Fruit fly (Drosophila melanogaster) whole organism, larva: ENCODE results near the gene slam.

Experiments used
- noc ChIP-seq: fragments of 200-800 bp; sonication (Bioruptor generic); optimal IDR thresholded peaks from 3 replicates; lab custom pipeline; 2019; ENCODE audit warnings: missing biosample characterization, mild to moderate bottlenecking, missing genetic modification characterization, moderate library complexity

slam gene

dm6 chr2L:6354656-6355055 lies 17.5 kb upstream of the slam start, which contains the start of gene ppk14:
Gene ppk14, plus strand, starts transcription at chr2L:6354956.
- TF ChIP-seq noc = no peak

- TF ChIP-seq noc = no peak
Observed at dm6 chr2L:6356134-6356533, 16.1 kb upstream of the slam start.

- TF ChIP-seq noc = no peak
Observed at dm6 chr2L:6356686-6357362, 15.4 kb upstream of the slam start.

dm6 chr2L:6358218-6358617 lies 14.0 kb upstream of the slam start, which contains the start of gene CG9500:
Gene CG9500, minus strand, starts transcription at chr2L:6358318.
- no peak for TF ChIP-seq noc

- TF ChIP-seq noc = no peak
Observed at dm6 chr2L:6360059-6360458, 12.1 kb upstream of the slam start.

dm6 chr2L:6366924-6367323 lies 5.3 kb upstream of the slam start:
- TF ChIP-seq noc = no peak

- TF ChIP-seq noc = peak; percentile 82
Observed at dm6 chr2L:6367478-6367932, 4.7 kb upstream of the slam start, which contains the start of gene Nepl4. Gene Nepl4, plus strand, starts transcription at chr2L:6367882.

dm6 chr2L:6369286-6369685 lies 2.9 kb upstream of the slam start:
- no peak for TF ChIP-seq noc

dm6 chr2L:6371025-6371641 lies 1.1 kb upstream of the slam start:
- no peak for TF ChIP-seq noc

- no peak for TF ChIP-seq noc
Observed at dm6 chr2L:6373141-6373540, 953 bp downstream of the slam start.

dm6 chr2L:6379197-6379596 lies 7.0 kb downstream of the slam start:
- TF ChIP-seq noc = no peak

- TF ChIP-seq noc = no peak
Observed at dm6 chr2L:6380966-6381365, 8.8 kb downstream of the slam start, which contains the start of gene Nepl5. Gene Nepl5, plus strand, starts transcription at chr2L:6381266.

- no peak for TF ChIP-seq noc
Observed at dm6 chr2L:6385409-6385808, 13.2 kb downstream of the slam start, which contains the start of gene Nepl6. Gene Nepl6, minus strand, starts transcription at chr2L:6385512.

- no peak for TF ChIP-seq noc
Observed at dm6 chr2L:6387068-6387467, 14.9 kb downstream of the slam start.

- TF ChIP-seq noc = no peak
Observed at dm6 chr2L:6391469-6391868, 19.3 kb downstream of the slam start.

- TF ChIP-seq noc = no peak
Observed at dm6 chr2L:6397149-6397548, 25.0 kb downstream of the slam start, which contains the start of gene CG42369. Gene CG42369, minus strand, starts transcription at chr2L:6397249.

dm6 chr2L:6411089-6411757 lies 39.0 kb downstream of the slam start, which contains the start of gene DIP-epsilon:
Gene DIP-epsilon, minus strand, starts transcription at chr2L:6411326.
- no peak for TF ChIP-seq noc
